Fruit fly (Drosophila melanogaster) whole organism, embryonic: Measurements from ENCODE around the gene Slc25A46a.
A peak's percentile ranks its signal among the peaks of the same experiment; 100 is the strongest.

ENCODE experiments used
- B-H1 ChIP-seq: fragments of 200-800 bp; sonication (Bioruptor generic); IDR thresholded peaks from 3 replicates; pipeline ENCODE4 v1.3.6; 2022; ENCODE audit warnings: missing biosample characterization, missing genetic modification characterization
- CG11093 ChIP-seq: fragments of 200-800 bp; sonication (Bioruptor generic); IDR thresholded peaks from 3 replicates; pipeline ENCODE4 v1.3.6; 2022; ENCODE audit warnings: missing biosample characterization, missing genetic modification characterization
- CG12236 ChIP-seq: fragments of 200-800 bp; sonication (Bioruptor generic); optimal IDR thresholded peaks from 2 replicates; lab custom pipeline; 2016; ENCODE audit warnings: missing biosample characterization, missing genetic modification characterization
- CG18764 ChIP-seq: fragments of 200-800 bp; sonication (Bioruptor generic); optimal IDR thresholded peaks from 3 replicates; lab custom pipeline; 2016; ENCODE audit warnings: missing biosample characterization, missing genetic modification characterization
- CG2116 ChIP-seq: fragments of 200-800 bp; sonication (Bioruptor generic); optimal IDR thresholded peaks from 3 replicates; lab custom pipeline; 2018; ENCODE audit warnings: missing biosample characterization, mild to moderate bottlenecking, missing genetic modification characterization
- CG2712 ChIP-seq: fragments of 200-800 bp; optimal IDR thresholded peaks from 3 replicates; lab custom pipeline; 2019; ENCODE audit warnings: missing biosample characterization, mild to moderate bottlenecking, missing genetic modification characterization, moderate library complexity
- CG30431 ChIP-seq: fragments of 200-800 bp; sonication (Bioruptor generic); optimal IDR thresholded peaks from 2 replicates; lab custom pipeline; 2017; ENCODE audit warnings: missing biosample characterization, missing genetic modification characterization
- CG31441 ChIP-seq: fragments of 200-800 bp; sonication (Bioruptor generic); IDR thresholded peaks from 2 replicates; pipeline ENCODE4 v1.3.6; 2022; ENCODE audit warnings: missing biosample characterization, missing genetic modification characterization
- CG32767 ChIP-seq: fragments of 200-800 bp; sonication (Bioruptor generic); IDR thresholded peaks from 2 replicates; pipeline ENCODE4 v1.3.6; 2022; ENCODE audit warnings: missing biosample characterization, missing genetic modification characterization
- CG33213 ChIP-seq: fragments of 200-800 bp; sonication (Bioruptor generic); optimal IDR thresholded peaks from 3 replicates; lab custom pipeline; 2016; ENCODE audit warnings: missing biosample characterization, missing genetic modification characterization
- CG34422 ChIP-seq: fragments of 200-800 bp; sonication (Bioruptor generic); IDR thresholded peaks from 3 replicates; pipeline ENCODE4 v1.3.6; 2022; ENCODE audit warnings: missing biosample characterization, missing genetic modification characterization
- CG3838 ChIP-seq: fragments of 200-800 bp; sonication (Bioruptor generic); optimal IDR thresholded peaks from 3 replicates; lab custom pipeline; 2016; ENCODE audit warnings: missing biosample characterization, missing genetic modification characterization
- CG3995 ChIP-seq: fragments of 200-800 bp; sonication (Bioruptor generic); optimal IDR thresholded peaks from 3 replicates; lab custom pipeline; 2016; ENCODE audit warnings: missing biosample characterization, missing genetic modification characterization
- CG4328 ChIP-seq: fragments of 200-800 bp; sonication (Bioruptor generic); optimal IDR thresholded peaks from 3 replicates; lab custom pipeline; 2017; ENCODE audit warnings: missing biosample characterization, missing genetic modification reagents, missing genetic modification characterization
- CG4617 ChIP-seq: fragments of 200-800 bp; sonication (Bioruptor generic); optimal IDR thresholded peaks from 3 replicates; lab custom pipeline; 2016; ENCODE audit warnings: missing biosample characterization, missing genetic modification characterization, borderline replicate concordance
- CG6689 ChIP-seq: fragments of 200-800 bp; sonication (Bioruptor generic); IDR thresholded peaks from 2 replicates; pipeline ENCODE4 v1.3.6; 2022; ENCODE audit warnings: missing biosample characterization, missing genetic modification characterization
- CG7839 ChIP-seq: fragments of 200-800 bp; sonication (Bioruptor generic); optimal IDR thresholded peaks from 3 replicates; lab custom pipeline; 2018; ENCODE audit warnings: missing biosample characterization, mild to moderate bottlenecking, missing genetic modification characterization, moderate library complexity
- CG9817 ChIP-seq: fragments of 200-800 bp; sonication (Bioruptor generic); optimal IDR thresholded peaks from 2 replicates; lab custom pipeline; 2018; ENCODE audit warnings: missing biosample characterization, mild to moderate bottlenecking, missing genetic modification characterization, moderate library complexity
- D19A ChIP-seq: fragments of 200-800 bp; optimal IDR thresholded peaks from 3 replicates; lab custom pipeline; 2019; ENCODE audit warnings: missing biosample characterization, mild to moderate bottlenecking, missing genetic modification characterization, moderate library complexity
- Dad ChIP-seq: fragments of 200-800 bp; sonication (Bioruptor generic); optimal IDR thresholded peaks from 3 replicates; lab custom pipeline; 2016; ENCODE audit warnings: missing biosample characterization, missing genetic modification characterization
- Dbx ChIP-seq: fragments of 200-800 bp; sonication (Bioruptor generic); IDR thresholded peaks from 3 replicates; pipeline ENCODE4 v1.3.6; 2022; ENCODE audit warnings: missing biosample characterization, missing genetic modification characterization
- Dip2 ChIP-seq: fragments of 200-800 bp; sonication (Bioruptor generic); IDR thresholded peaks from 2 replicates; pipeline ENCODE4 v1.3.6; 2022; ENCODE audit warnings: missing biosample characterization, missing genetic modification characterization
- Dref ChIP-seq: fragments of 200-800 bp; sonication (Bioruptor generic); IDR thresholded peaks from 2 replicates; pipeline ENCODE4 v1.3.6; 2022; ENCODE audit warnings: missing biosample characterization, missing genetic modification characterization
- Ets65A ChIP-seq: fragments of 200-800 bp; sonication (Bioruptor generic); peaks from one replicate; lab custom pipeline; 2016; ENCODE audit warnings: missing biosample characterization, missing genetic modification characterization
- Ets97D ChIP-seq: fragments of 200-800 bp; sonication (Bioruptor generic); optimal IDR thresholded peaks from 3 replicates; lab custom pipeline; 2016; ENCODE audit warnings: missing biosample characterization, missing genetic modification characterization
- Fer2 ChIP-seq: fragments of 200-800 bp; sonication (Bioruptor generic); optimal IDR thresholded peaks from 2 replicates; lab custom pipeline; 2018; ENCODE audit warnings: missing biosample characterization, mild to moderate bottlenecking, missing genetic modification characterization, moderate library complexity
- HLH54F ChIP-seq: fragments of 200-800 bp; sonication (Bioruptor generic); optimal IDR thresholded peaks from 3 replicates; lab custom pipeline; 2016; ENCODE audit warnings: missing biosample characterization, missing genetic modification characterization
- Hr51 ChIP-seq, 2 experiments: fragments of 200-800 bp; sonication (Bioruptor generic); optimal IDR thresholded peaks; 2 replicates in 1 of 2; 3 replicates in 1 of 2; lab custom pipeline; 2016 to 2018; ENCODE audit warnings: missing biosample characterization in 2 of 2, missing genetic modification characterization in 2 of 2, mild to moderate bottlenecking in 1 of 2, moderate library complexity in 1 of 2
- Pdp1 ChIP-seq, 2 experiments: fragments of 200-800 bp; sonication (Bioruptor generic); optimal IDR thresholded peaks; 3 replicates each; lab custom pipeline; 2016; ENCODE audit warnings: missing biosample characterization in 2 of 2, missing genetic modification characterization in 2 of 2, mild to moderate bottlenecking in 1 of 2, moderate library complexity in 1 of 2
- Xbp1 ChIP-seq: fragments of 200-800 bp; sonication (Bioruptor generic); optimal IDR thresholded peaks from 3 replicates; lab custom pipeline; 2016; ENCODE audit warnings: missing biosample characterization, mild to moderate bottlenecking, missing genetic modification characterization
- al ChIP-seq: fragments of 200-800 bp; sonication (Bioruptor generic); IDR thresholded peaks from 2 replicates; pipeline ENCODE4 v1.3.6; 2022; ENCODE audit warnings: missing biosample characterization, missing genetic modification characterization
- btn ChIP-seq: fragments of 200-800 bp; sonication (Bioruptor generic); optimal IDR thresholded peaks from 2 replicates; lab custom pipeline; 2016; ENCODE audit warnings: missing biosample characterization, missing genetic modification characterization
- chif ChIP-seq, 2 experiments: fragments of 200-800 bp; sonication (Bioruptor generic); optimal IDR thresholded peaks; 3 replicates each; lab custom pipeline; 2016; ENCODE audit warnings: missing biosample characterization in 2 of 2, missing genetic modification characterization in 2 of 2
- ewg ChIP-seq: fragments of 200-800 bp; sonication (Bioruptor generic); optimal IDR thresholded peaks from 3 replicates; lab custom pipeline; 2017; ENCODE audit warnings: mild to moderate bottlenecking, missing biosample characterization, missing genetic modification reagents, missing genetic modification characterization
- ftz-f1 ChIP-seq: fragments of 200-800 bp; sonication (Bioruptor generic); optimal IDR thresholded peaks from 2 replicates; lab custom pipeline; 2016; ENCODE audit warnings: missing biosample characterization, missing genetic modification characterization
- gcm2 ChIP-seq: fragments of 200-800 bp; sonication (Bioruptor generic); optimal IDR thresholded peaks from 2 replicates; lab custom pipeline; 2016; ENCODE audit warnings: missing biosample characterization, missing genetic modification characterization
- gfzf ChIP-seq: fragments of 200-800 bp; sonication (Bioruptor generic); optimal IDR thresholded peaks from 2 replicates; lab custom pipeline; 2016; ENCODE audit warnings: missing biosample characterization, mild to moderate bottlenecking, missing genetic modification characterization, moderate library complexity
- lab ChIP-seq: fragments of 200-800 bp; sonication (Bioruptor generic); optimal IDR thresholded peaks from 3 replicates; lab custom pipeline; 2017; ENCODE audit warnings: missing biosample characterization, missing genetic modification characterization, mild to moderate bottlenecking, moderate library complexity, missing genetic modification reagents
- lola ChIP-seq, 3 experiments: fragments of >200 bp in 2 of 3; fragments of 200-800 bp in 1 of 3; sonication (Bioruptor generic) in 1 of 3; optimal IDR thresholded peaks; 2 replicates each; lab custom pipeline; 2017 to 2019; ENCODE audit warnings: missing biosample characterization in 3 of 3, missing genetic modification characterization in 3 of 3, mild to moderate bottlenecking in 1 of 3, moderate library complexity in 1 of 3
- phol ChIP-seq: fragments of 200-800 bp; sonication (Bioruptor generic); optimal IDR thresholded peaks from 3 replicates; lab custom pipeline; 2018; ENCODE audit warnings: missing biosample characterization, mild to moderate bottlenecking, missing genetic modification characterization, moderate library complexity
- prd ChIP-seq, 3 experiments: fragments of >200 bp in 2 of 3; fragments of 200-800 bp in 1 of 3; sonication (Bioruptor generic) in 1 of 3; optimal IDR thresholded peaks in 2 of 3; IDR thresholded peaks in 1 of 3; 2 replicates in 2 of 3; 3 replicates in 1 of 3; pipeline versions ENCODE4 v1.3.6 to Lab custom; 2017 to 2022; ENCODE audit warnings: missing biosample characterization in 1 of 3, missing genetic modification characterization in 1 of 3
- psq ChIP-seq: fragments of 200-800 bp; sonication (Bioruptor generic); optimal IDR thresholded peaks from 2 replicates; lab custom pipeline; 2017; ENCODE audit warnings: missing biosample characterization, missing genetic modification characterization
- pzg ChIP-seq: fragments of 200-800 bp; sonication (Bioruptor generic); optimal IDR thresholded peaks from 3 replicates; lab custom pipeline; 2018; ENCODE audit warnings: missing biosample characterization, mild to moderate bottlenecking, missing genetic modification characterization, moderate library complexity
- repo ChIP-seq: fragments of 200-800 bp; sonication (Bioruptor generic); optimal IDR thresholded peaks from 2 replicates; lab custom pipeline; 2016; ENCODE audit warnings: missing biosample characterization, missing genetic modification characterization
- ro ChIP-seq: fragments of 200-800 bp; sonication (Bioruptor generic); IDR thresholded peaks from 2 replicates; pipeline ENCODE4 v1.3.6; 2022; ENCODE audit warnings: missing biosample characterization, missing genetic modification characterization
- sens ChIP-seq: fragments of 200-800 bp; sonication (Bioruptor generic); peaks from one replicate; lab custom pipeline; 2016; ENCODE audit warnings: missing biosample characterization, missing genetic modification characterization
- shn ChIP-seq: fragments of 200-800 bp; sonication (Bioruptor generic); optimal IDR thresholded peaks from 3 replicates; lab custom pipeline; 2016; ENCODE audit warnings: missing biosample characterization, missing genetic modification characterization
- sob ChIP-seq: fragments of 200-800 bp; sonication (Bioruptor generic); IDR thresholded peaks from 2 replicates; pipeline ENCODE4 v1.3.6; 2022; ENCODE audit warnings: missing biosample characterization, missing genetic modification characterization
- stc ChIP-seq: fragments of 200-800 bp; sonication (Bioruptor generic); IDR thresholded peaks from 2 replicates; pipeline ENCODE4 v1.3.6; 2022; ENCODE audit warnings: missing biosample characterization, missing genetic modification characterization
- unpg ChIP-seq: fragments of 200-800 bp; sonication (Bioruptor generic); optimal IDR thresholded peaks from 3 replicates; lab custom pipeline; 2018; ENCODE audit warnings: missing biosample characterization, mild to moderate bottlenecking, missing genetic modification characterization, moderate library complexity
- vvl ChIP-seq: fragments of 200-800 bp; sonication (Bioruptor generic); IDR thresholded peaks from 2 replicates; pipeline ENCODE4 v1.3.6; 2022; ENCODE audit warnings: missing biosample characterization, missing genetic modification characterization

Gene Slc25A46a

dm6 chrX:15986654-15987053 is 3.1 kb downstream of the Slc25A46a start, which contains the start of gene ND-20 (continued):
- TF ChIP-seq CG2116 (GFP tag; lab: Kevin White, UChicago), result peak; percentile 11
- no peak for TF ChIP-seq Fer2 (tag; lab: Kevin White, UChicago)
- TF ChIP-seq gfzf, result peak; percentile 86
- no peak for TF ChIP-seq CG12236 (GFP tag; lab: Kevin White, UChicago)
- peak; percentile 39 for TF ChIP-seq Ets97D
- peak; percentile 80 for TF ChIP-seq sens
- TF ChIP-seq CG2712 (tag; lab: Kevin White, UChicago), result peak; percentile 43
- TF ChIP-seq Xbp1 (GFP tag; lab: Kevin White, UChicago), result peak; percentile 42
- TF ChIP-seq repo, result no peak
- peak; percentile 22 for TF ChIP-seq CG7839 (tag; lab: Kevin White, UChicago)
- no peak for TF ChIP-seq CG4328 (GFP tag; lab: Kevin White, UChicago)
- TF ChIP-seq chif (GFP tag; optimal IDR thresholded peaks at IDR 0.05; lab: Kevin White, UChicago), result no peak
- peak; percentile 8 for TF ChIP-seq D19A (tag; lab: Kevin White, UChicago)
- peak; percentile 50 for TF ChIP-seq phol (tag; lab: Kevin White, UChicago)
- TF ChIP-seq CG6689, result no peak
- TF ChIP-seq ro (GFP tag; lab: Robert Waterston, UW), result no peak
- no peak for TF ChIP-seq CG11093
- no peak for TF ChIP-seq CG18764 (GFP tag; lab: Kevin White, UChicago)
- no peak for TF ChIP-seq Hr51 (GFP tag; optimal IDR thresholded peaks at IDR 0.05; lab: Kevin White, UChicago)
- TF ChIP-seq Dip2 (GFP tag; lab: Robert Waterston, UW), result no peak
- no peak for TF ChIP-seq CG3838
- no peak for TF ChIP-seq CG30431
- peak; percentile 43 for TF ChIP-seq CG33213
- peak; percentile 75 for TF ChIP-seq CG4617
- TF ChIP-seq prd (optimal IDR thresholded peaks at IDR 0.05; lab: Kevin White, UChicago), result no peak
- no peak for TF ChIP-seq prd (GFP tag; IDR thresholded peaks at IDR 0.05; lab: Robert Waterston, UW)
- no peak for TF ChIP-seq Dad (GFP tag; lab: Kevin White, UChicago)
- TF ChIP-seq lola (GFP tag; optimal IDR thresholded peaks at IDR 0.05; lab: Kevin White, UChicago), result peak in 1 of 3 experiments; percentile 99
- peak; percentile 68 for TF ChIP-seq Ets65A
- TF ChIP-seq CG3995 (GFP tag; lab: Kevin White, UChicago), result peak; percentile 8
- peak; percentile 17 for TF ChIP-seq HLH54F
- TF ChIP-seq al (GFP tag; lab: Robert Waterston, UW), result no peak
- TF ChIP-seq CG9817 (tag; lab: Kevin White, UChicago), result no peak
- TF ChIP-seq gcm2 (GFP tag; lab: Kevin White, UChicago), result no peak
- no peak for TF ChIP-seq B-H1
- TF ChIP-seq psq, result no peak
- 0 out of 2 replicates have a peak, but pooled peaks have one; percentile 23 for TF ChIP-seq sob (GFP tag; lab: Robert Waterston, UW)
- TF ChIP-seq CG32767, result no peak
- TF ChIP-seq btn, result no peak
- TF ChIP-seq pzg (GFP tag; lab: Kevin White, UChicago), result peak; percentile 88
- TF ChIP-seq lab (GFP tag; lab: Kevin White, UChicago), result no peak
- TF ChIP-seq Pdp1 (GFP tag; optimal IDR thresholded peaks at IDR 0.05; lab: Kevin White, UChicago), result peak in 1 of 2 experiments; percentile 93
- TF ChIP-seq shn, result no peak
- no peak for TF ChIP-seq Dref (GFP tag; lab: Robert Waterston, UW)
- TF ChIP-seq CG34422, result no peak
- TF ChIP-seq vvl (GFP tag; lab: Robert Waterston, UW), result peak; percentile 52
- TF ChIP-seq ftz-f1 (GFP tag; lab: Kevin White, UChicago), result peak; percentile 90
- no peak for TF ChIP-seq CG31441 (GFP tag; lab: Robert Waterston, UW)
- TF ChIP-seq Dbx, result no peak
- TF ChIP-seq ewg (GFP tag; lab: Kevin White, UChicago), result peak; percentile 52
- no peak for TF ChIP-seq stc (GFP tag; lab: Robert Waterston, UW)
- peak; percentile 0 for TF ChIP-seq unpg (GFP tag; lab: Kevin White, UChicago)
